Worm (Caenorhabditis elegans) whole organism, L4/young adult: ENCODE measurements around the gene ptpn-22.

Experiments used
- dao-5 ChIP-seq: sonication (generic microtip); optimal IDR thresholded peaks from 2 replicates; lab custom pipeline; 2016; ENCODE audit warnings: missing genotype, missing genetic modification characterization, moderate library complexity, missing compliant biosample characterization
- him-1 ChIP-seq: sonication (generic microtip); optimal IDR thresholded peaks from 2 replicates; lab custom pipeline; 2016; ENCODE audit warnings: missing genotype, missing genetic modification reagents, missing genetic modification characterization, missing compliant biosample characterization

- TF ChIP-seq dao-5 (tag; lab: Kevin White, UChicago) (no peak), him-1 (tag; lab: Kevin White, UChicago) (no peak)
Observed at ce11 chrIV:1682066-1682465, 58.0 kb downstream of the ptpn-22 start, which contains the start of gene Y41D4B.24.
